Worm (Caenorhabditis elegans) whole organism, late embryonic: ENCODE results near the gene F07H5.7.

Experiments
- ama-1 ChIP-seq: fragments of 150-350 bp; optimal IDR thresholded peaks from 2 replicates; lab custom pipeline; 2014
- nhr-232 ChIP-seq: sonication (generic microtip); optimal IDR thresholded peaks from 2 replicates; lab custom pipeline; 2016; ENCODE audit warnings: missing genetic modification characterization, missing compliant biosample characterization
- pha-4 ChIP-seq: fragments of 150-350 bp; optimal IDR thresholded peaks from 2 replicates; lab custom pipeline; 2018; ENCODE audit warnings: missing biosample characterization, missing genetic modification reagents, missing genetic modification characterization
- unc-86 ChIP-seq: sonication (generic microtip); optimal IDR thresholded peaks from 2 replicates; lab custom pipeline; 2016; ENCODE audit warnings: missing genetic modification characterization, missing compliant biosample characterization

DNA sequence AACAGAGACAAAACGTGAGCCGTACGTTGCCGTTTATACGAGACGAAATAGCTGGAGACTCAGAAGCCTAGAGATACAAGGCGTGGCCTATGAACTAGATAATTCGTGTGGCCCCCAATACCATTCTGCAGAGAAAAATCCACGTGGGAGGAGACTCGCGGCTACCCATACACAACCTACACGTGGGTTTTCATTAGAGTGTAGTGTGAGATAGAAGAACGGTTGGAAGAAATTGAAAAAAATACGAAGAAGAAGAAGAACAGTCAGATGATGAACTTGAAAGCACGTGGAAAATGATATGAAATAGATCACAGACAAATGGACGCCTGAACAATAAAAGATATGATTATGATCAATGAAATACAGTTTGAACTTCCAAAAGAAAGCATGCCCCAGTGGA lies 28.8 kb downstream of the F07H5.7 start:
- TF ChIP-seq ama-1 = no peak
- TF ChIP-seq nhr-232 (tag; lab: Kevin White, UChicago) = no peak
- no peak for TF ChIP-seq unc-86 (tag; lab: Kevin White, UChicago)
- no peak for TF ChIP-seq pha-4 (tag; lab: Kevin White, UChicago)
